Fruit fly (Drosophila melanogaster): ENCODE measurements around the gene CG5555.
A peak's percentile ranks its signal among the peaks of the same experiment; 100 is the strongest.

Gene CG5555

dm6 chr3R:19225446-19225955, 45.2 kb upstream of the CG5555 start (continued):
- TF ChIP-seq Meics (GFP tag; optimal IDR thresholded peaks at IDR 0.05) (no peak), sr (GFP tag; IDR thresholded peaks at IDR 0.05) (no peak), sens (GFP tag) (peak; percentile 39), tup (GFP tag; optimal IDR thresholded peaks at IDR 0.05) (no peak), chn (GFP tag; optimal IDR thresholded peaks at IDR 0.05) (peak; percentile 8), CG12104 (GFP tag; optimal IDR thresholded peaks at IDR 0.05) (no peak), wdn (GFP tag; IDR thresholded peaks at IDR 0.05) (no peak), CG4328 (GFP tag; optimal IDR thresholded peaks at IDR 0.05) (no peak), GATAe (GFP tag; conservative IDR thresholded peaks at IDR 0.05) (peak; percentile 72), pros (GFP tag; optimal IDR thresholded peaks at IDR 0.05) (peak; percentile 9), Dek (tag; optimal IDR thresholded peaks at IDR 0.05) (no peak), Med (GFP tag) (peak; percentile 65), CG1647 (GFP tag; optimal IDR thresholded peaks at IDR 0.05) (no peak), abd-A (tag; optimal IDR thresholded peaks at IDR 0.05) (peak; percentile 59), CG9817 (tag; optimal IDR thresholded peaks at IDR 0.05) (no peak), CG7786 (GFP tag; optimal IDR thresholded peaks at IDR 0.05) (no peak), CG1792 (GFP tag; optimal IDR thresholded peaks at IDR 0.05) (no peak), CG13424 (tag; optimal IDR thresholded peaks at IDR 0.05) (no peak), Lim3 (GFP tag; IDR thresholded peaks at IDR 0.05) (no peak), sima (GFP tag; optimal IDR thresholded peaks at IDR 0.05) (no peak), CG8388 (GFP tag; optimal IDR thresholded peaks at IDR 0.05) (no peak), ssp (GFP tag; IDR thresholded peaks at IDR 0.05) (no peak), Camta (GFP tag; optimal IDR thresholded peaks at IDR 0.05) (no peak), grn (GFP tag; optimal IDR thresholded peaks at IDR 0.05) (peak; percentile 76), CG11696 (GFP tag; IDR thresholded peaks at IDR 0.05) (no peak), row (GFP tag; IDR thresholded peaks at IDR 0.05) (no peak), exex (tag; optimal IDR thresholded peaks at IDR 0.05) (peak; percentile 70), Mrtf (GFP tag; IDR thresholded peaks at IDR 0.05) (no peak), CG34376 (GFP tag; optimal IDR thresholded peaks at IDR 0.05) (peak; percentile 3), CG13775 (GFP tag; optimal IDR thresholded peaks at IDR 0.05) (no peak), slou (GFP tag; optimal IDR thresholded peaks at IDR 0.05) (no peak), CG13287 (GFP tag; IDR thresholded peaks at IDR 0.05; ENCODE audit: partially characterized antibody) (no peak), chinmo (GFP tag; IDR thresholded peaks at IDR 0.05; ENCODE audit: partially characterized antibody) (0 out of 4 replicates have a peak, but pooled peaks have one; percentile 41), CG6654 (GFP tag; optimal IDR thresholded peaks at IDR 0.05) (no peak), fd102C (GFP tag; optimal IDR thresholded peaks at IDR 0.05) (no peak), D19A (tag; optimal IDR thresholded peaks at IDR 0.05) (no peak), Sry-δ (GFP tag; optimal IDR thresholded peaks at IDR 0.05) (no peak), CG5245 (GFP tag; optimal IDR thresholded peaks at IDR 0.05) (no peak), Atf-2 (GFP tag; optimal IDR thresholded peaks at IDR 0.05) (no peak), Aef1 (GFP tag; IDR thresholded peaks at IDR 0.05) (peak; percentile 36), NC2β (GFP tag; optimal IDR thresholded peaks at IDR 0.05) (no peak), CG7556 (GFP tag; optimal IDR thresholded peaks at IDR 0.05) (no peak), br (optimal IDR thresholded peaks at IDR 0.05) (no peak), eve (GFP tag; optimal IDR thresholded peaks at IDR 0.05) (no peak), odd (GFP tag; optimal IDR thresholded peaks at IDR 0.05) (peak; percentile 8), ci (GFP tag; IDR thresholded peaks at IDR 0.05) (no peak), C15 (GFP tag; IDR thresholded peaks at IDR 0.05) (no peak), CG8290 (GFP tag; optimal IDR thresholded peaks at IDR 0.05) (no peak), CG8290 (tag; optimal IDR thresholded peaks at IDR 0.05) (no peak), CG15514 (GFP tag; optimal IDR thresholded peaks at IDR 0.05) (peak; percentile 1), twi (tag; optimal IDR thresholded peaks at IDR 0.05) (no peak), sna (GFP tag; IDR thresholded peaks at IDR 0.05; ENCODE audit: partially characterized antibody) (no peak), stc (GFP tag; IDR thresholded peaks at IDR 0.05) (no peak)
